Fruit fly (Drosophila melanogaster): ENCODE data around the gene RpS21.

RpS21 gene

dm6 chr2L:2839850-2840249 lies 16.0 kb upstream of the RpS21 start, which contains the start of gene CG2975:
Gene CG2975 (plus strand): TSS chr2L:2840124.
- TF ChIP-seq CG1620 (GFP tag; optimal IDR thresholded peaks at IDR 0.05) (no peak), Hr96 (GFP tag; optimal IDR thresholded peaks at IDR 0.05) (no peak), bab1 (GFP tag; optimal IDR thresholded peaks at IDR 0.05) (no peak), Crg-1 (GFP tag; optimal IDR thresholded peaks at IDR 0.05) (no peak), CG12768 (GFP tag; optimal IDR thresholded peaks at IDR 0.05) (no peak), ovo (GFP tag; optimal IDR thresholded peaks at IDR 0.05) (no peak), Clk (GFP tag; optimal IDR thresholded peaks at IDR 0.05) (no peak), CG11617 (GFP tag; optimal IDR thresholded peaks at IDR 0.05) (no peak), cnc (optimal IDR thresholded peaks at IDR 0.05) (no peak), kay (GFP tag; ENCODE audit: borderline replicate concordance) (no peak), tj (GFP tag; optimal IDR thresholded peaks at IDR 0.05) (no peak), CG7101 (tag; optimal IDR thresholded peaks at IDR 0.05) (no peak), Mnt (GFP tag; optimal IDR thresholded peaks at IDR 0.05) (no peak)

- TF ChIP-seq CG5204 (GFP tag; optimal IDR thresholded peaks at IDR 0.05) (no peak), CG1620 (GFP tag; optimal IDR thresholded peaks at IDR 0.05) (no peak), CG7045 (GFP tag; optimal IDR thresholded peaks at IDR 0.05) (no peak), Hr96 (GFP tag; optimal IDR thresholded peaks at IDR 0.05) (no peak), tj (GFP tag; optimal IDR thresholded peaks at IDR 0.05) (no peak), CG33017 (tag; optimal IDR thresholded peaks at IDR 0.05) (no peak), kay (GFP tag; ENCODE audit: borderline replicate concordance) (no peak), CG7101 (tag; optimal IDR thresholded peaks at IDR 0.05) (no peak), toe (GFP tag; optimal IDR thresholded peaks at IDR 0.05) (no peak), cic (GFP tag; optimal IDR thresholded peaks at IDR 0.05) (no peak), CG12768 (GFP tag; optimal IDR thresholded peaks at IDR 0.05) (no peak)
These were observed 15.6 kb upstream of the RpS21 start for dm6 chr2L:2840311-2840710.

- no peak for TF ChIP-seq ovo (GFP tag; optimal IDR thresholded peaks at IDR 0.05)
- no peak for TF ChIP-seq tj (GFP tag; optimal IDR thresholded peaks at IDR 0.05)
- TF ChIP-seq CG5204 (GFP tag; optimal IDR thresholded peaks at IDR 0.05) = no peak
- TF ChIP-seq CG11617 (GFP tag; optimal IDR thresholded peaks at IDR 0.05) = no peak
- no peak for TF ChIP-seq kay (GFP tag; ENCODE audit: borderline replicate concordance)
- TF ChIP-seq Mnt (GFP tag; optimal IDR thresholded peaks at IDR 0.05) = no peak
These were observed 11.5 kb upstream of the RpS21 start, which contains the start of gene CG18558 for dm6 chr2L:2844413-2844812. Gene CG18558 (minus strand): TSS chr2L:2844513.

- TF ChIP-seq cnc (optimal IDR thresholded peaks at IDR 0.05) (no peak), CG14711 (tag; optimal IDR thresholded peaks at IDR 0.05) (no peak), CG11617 (GFP tag; optimal IDR thresholded peaks at IDR 0.05) (no peak), bab1 (GFP tag; optimal IDR thresholded peaks at IDR 0.05) (no peak), kay (GFP tag; ENCODE audit: borderline replicate concordance) (peak; percentile 55)
These were observed 10.2 kb upstream of the RpS21 start, which contains the start of gene CG18557 for dm6 chr2L:2845634-2846033. Gene CG18557 (minus strand): TSS chr2L:2845734.

- TF ChIP-seq ovo (GFP tag; optimal IDR thresholded peaks at IDR 0.05) (no peak), Crg-1 (GFP tag; optimal IDR thresholded peaks at IDR 0.05) (no peak), CG33017 (tag; optimal IDR thresholded peaks at IDR 0.05) (no peak), Clk (GFP tag; optimal IDR thresholded peaks at IDR 0.05) (no peak), toe (GFP tag; optimal IDR thresholded peaks at IDR 0.05) (no peak), pad (GFP tag; optimal IDR thresholded peaks at IDR 0.05) (no peak)
These were observed 8.7 kb upstream of the RpS21 start, which contains the start of the genes CG3117 and CG2983 for dm6 chr2L:2847112-2847682. Gene CG3117 (minus strand): TSS chr2L:2847212. Gene CG2983 (plus strand): TSS chr2L:2847632.

dm6 chr2L:2851589-2851988 lies 4.3 kb upstream of the RpS21 start:
- TF ChIP-seq CG12768 (GFP tag; optimal IDR thresholded peaks at IDR 0.05) (peak; percentile 45), Crg-1 (GFP tag; optimal IDR thresholded peaks at IDR 0.05) (no peak)

dm6 chr2L:2855204-2855768 lies 584 bp upstream of the RpS21 start:
- TF ChIP-seq pad (GFP tag; optimal IDR thresholded peaks at IDR 0.05) (no peak), bab1 (GFP tag; optimal IDR thresholded peaks at IDR 0.05) (no peak), cic (GFP tag; optimal IDR thresholded peaks at IDR 0.05) (no peak), kay (GFP tag; ENCODE audit: borderline replicate concordance) (no peak), CG7045 (GFP tag; optimal IDR thresholded peaks at IDR 0.05) (no peak), ovo (GFP tag; optimal IDR thresholded peaks at IDR 0.05) (no peak), CG5204 (GFP tag; optimal IDR thresholded peaks at IDR 0.05) (no peak), CG11617 (GFP tag; optimal IDR thresholded peaks at IDR 0.05) (no peak), Hr96 (GFP tag; optimal IDR thresholded peaks at IDR 0.05) (no peak), CG7101 (tag; optimal IDR thresholded peaks at IDR 0.05) (no peak), tj (GFP tag; optimal IDR thresholded peaks at IDR 0.05) (no peak), CG12768 (GFP tag; optimal IDR thresholded peaks at IDR 0.05) (no peak), Clk (GFP tag; optimal IDR thresholded peaks at IDR 0.05) (no peak), cnc (optimal IDR thresholded peaks at IDR 0.05) (no peak), toe (GFP tag; optimal IDR thresholded peaks at IDR 0.05) (no peak)

Measured in whole organism, adult.